Fruit fly (Drosophila melanogaster) whole organism, embryonic: ENCODE results near the gene ATPsyngamma.
A peak's percentile ranks its signal among the peaks of the same experiment; 100 is the strongest.

ENCODE experiments used
- ATbp ChIP-seq: fragments of 200-800 bp; sonication (Bioruptor generic); optimal IDR thresholded peaks from 2 replicates; lab custom pipeline; 2017; ENCODE audit warnings: missing biosample characterization, mild to moderate bottlenecking, missing genetic modification characterization, missing genetic modification reagents
- Aef1 ChIP-seq: fragments of 200-800 bp; sonication (Bioruptor generic); IDR thresholded peaks from 3 replicates; pipeline ENCODE4 v1.3.6; 2022; ENCODE audit warnings: missing biosample characterization, missing genetic modification characterization
- B-H2 ChIP-seq: fragments of 200-800 bp; sonication (Bioruptor generic); optimal IDR thresholded peaks from 2 replicates; lab custom pipeline; 2018; ENCODE audit warnings: missing biosample characterization, mild to moderate bottlenecking, missing genetic modification characterization
- BtbVII ChIP-seq: fragments of 200-800 bp; sonication (Bioruptor generic); optimal IDR thresholded peaks from 3 replicates; lab custom pipeline; 2017; ENCODE audit warnings: missing biosample characterization, mild to moderate bottlenecking, missing genetic modification characterization
- CG11695 ChIP-seq: fragments of 200-800 bp; sonication (Bioruptor generic); IDR thresholded peaks from 3 replicates; pipeline ENCODE4 v1.3.6; 2022; ENCODE audit warnings: missing biosample characterization, missing genetic modification characterization
- CG12391 ChIP-seq: fragments of 200-800 bp; sonication (Bioruptor generic); optimal IDR thresholded peaks from 3 replicates; lab custom pipeline; 2018; ENCODE audit warnings: missing biosample characterization, mild to moderate bottlenecking, missing genetic modification characterization, moderate library complexity
- CG14667 ChIP-seq: fragments of 200-800 bp; sonication (Bioruptor generic); IDR thresholded peaks from 2 replicates; pipeline ENCODE4 v1.3.6; 2022; ENCODE audit warnings: missing biosample characterization, missing genetic modification characterization
- CG14710 ChIP-seq: fragments of 200-800 bp; sonication (Bioruptor generic); optimal IDR thresholded peaks from 3 replicates; lab custom pipeline; 2019; ENCODE audit warnings: missing biosample characterization, mild to moderate bottlenecking, missing genetic modification characterization, moderate library complexity
- CG15269 ChIP-seq: fragments of 200-800 bp; sonication (Bioruptor generic); optimal IDR thresholded peaks from 2 replicates; lab custom pipeline; 2018; ENCODE audit warnings: missing biosample characterization, mild to moderate bottlenecking, missing genetic modification characterization, moderate library complexity
- CG1603 ChIP-seq: fragments of 200-800 bp; sonication (Bioruptor generic); optimal IDR thresholded peaks from 2 replicates; lab custom pipeline; 2019; ENCODE audit warnings: missing biosample characterization, mild to moderate bottlenecking, missing genetic modification characterization, moderate library complexity
- CG16815 ChIP-seq: fragments of 200-800 bp; sonication (Bioruptor generic); optimal IDR thresholded peaks from 3 replicates; lab custom pipeline; 2017; ENCODE audit warnings: missing biosample characterization, mild to moderate bottlenecking, missing genetic modification characterization
- CG17359 ChIP-seq: fragments of 200-800 bp; sonication (Bioruptor generic); optimal IDR thresholded peaks from 3 replicates; lab custom pipeline; 2018; ENCODE audit warnings: missing biosample characterization, mild to moderate bottlenecking, missing genetic modification characterization, moderate library complexity
- CG18476 ChIP-seq: fragments of 200-800 bp; sonication (Bioruptor generic); optimal IDR thresholded peaks from 2 replicates; lab custom pipeline; 2016; ENCODE audit warnings: missing biosample characterization, mild to moderate bottlenecking, missing genetic modification characterization
- CG30403 ChIP-seq: fragments of 200-800 bp; sonication (Bioruptor generic); optimal IDR thresholded peaks from 3 replicates; lab custom pipeline; 2016; ENCODE audit warnings: missing biosample characterization, missing genetic modification characterization
- CG30431 ChIP-seq: fragments of 200-800 bp; sonication (Bioruptor generic); optimal IDR thresholded peaks from 2 replicates; lab custom pipeline; 2017; ENCODE audit warnings: missing biosample characterization, missing genetic modification characterization
- CG34422 ChIP-seq: fragments of 200-800 bp; sonication (Bioruptor generic); IDR thresholded peaks from 3 replicates; pipeline ENCODE4 v1.3.6; 2022; ENCODE audit warnings: missing biosample characterization, missing genetic modification characterization
- CG4424 ChIP-seq: fragments of 200-800 bp; sonication (Bioruptor generic); optimal IDR thresholded peaks from 3 replicates; lab custom pipeline; 2016; ENCODE audit warnings: missing biosample characterization, missing genetic modification characterization
- CG4820 ChIP-seq: fragments of 200-800 bp; sonication (Bioruptor generic); optimal IDR thresholded peaks from 3 replicates; lab custom pipeline; 2016; ENCODE audit warnings: missing biosample characterization, missing genetic modification characterization
- CG5245 ChIP-seq: fragments of 200-800 bp; sonication (Bioruptor generic); optimal IDR thresholded peaks from 3 replicates; lab custom pipeline; 2016; ENCODE audit warnings: missing biosample characterization, missing genetic modification characterization
- CG7786 ChIP-seq: fragments of 200-800 bp; sonication (Bioruptor generic); optimal IDR thresholded peaks from 2 replicates; lab custom pipeline; 2016; ENCODE audit warnings: missing biosample characterization, missing genetic modification characterization
- CG9215 ChIP-seq: fragments of 200-800 bp; sonication (Bioruptor generic); IDR thresholded peaks from 2 replicates; pipeline ENCODE4 v1.3.6; 2022; ENCODE audit warnings: missing biosample characterization, missing genetic modification characterization
- CG9797 ChIP-seq: fragments of 200-800 bp; sonication (Bioruptor generic); optimal IDR thresholded peaks from 3 replicates; lab custom pipeline; 2018; ENCODE audit warnings: missing biosample characterization, mild to moderate bottlenecking, missing genetic modification characterization
- D ChIP-seq, 2 experiments: fragments of 200-800 bp in 1 of 2; fragments of >200 bp in 1 of 2; sonication (Bioruptor generic) in 1 of 2; optimal IDR thresholded peaks; 2 replicates in 1 of 2; 3 replicates in 1 of 2; lab custom pipeline; 2017; ENCODE audit warnings: mild to moderate bottlenecking in 1 of 2, missing biosample characterization in 1 of 2, missing genetic modification characterization in 1 of 2, missing genetic modification reagents in 1 of 2
- Gsc ChIP-seq: fragments of 200-800 bp; sonication (Bioruptor generic); IDR thresholded peaks from 2 replicates; pipeline ENCODE4 v1.3.6; 2022; ENCODE audit warnings: missing biosample characterization, missing genetic modification characterization
- H15 ChIP-seq: fragments of 200-800 bp; sonication (Bioruptor generic); IDR thresholded peaks from 3 replicates; pipeline ENCODE4 v1.3.6; 2022; ENCODE audit warnings: missing biosample characterization, missing genetic modification characterization
- H2.0 ChIP-seq: fragments of 200-800 bp; sonication (Bioruptor generic); IDR thresholded peaks from 2 replicates; pipeline ENCODE4 v1.3.6; 2022; ENCODE audit warnings: missing biosample characterization, missing genetic modification characterization
- Hand ChIP-seq: fragments of 200-800 bp; sonication (Bioruptor generic); optimal IDR thresholded peaks from 2 replicates; lab custom pipeline; 2017; ENCODE audit warnings: mild to moderate bottlenecking, missing biosample characterization, missing genetic modification reagents, missing genetic modification characterization
- Lpt ChIP-seq: fragments of >200 bp; optimal IDR thresholded peaks from 2 replicates; lab custom pipeline; 2018; ENCODE audit warnings: missing biosample characterization, missing genetic modification characterization
- Max ChIP-seq: fragments of 200-800 bp; sonication (Bioruptor generic); optimal IDR thresholded peaks from 2 replicates; lab custom pipeline; 2016; ENCODE audit warnings: missing biosample characterization, mild to moderate bottlenecking, missing genetic modification characterization
- Pdp1 ChIP-seq, 2 experiments: fragments of 200-800 bp; sonication (Bioruptor generic); optimal IDR thresholded peaks; 3 replicates each; lab custom pipeline; 2016; ENCODE audit warnings: missing biosample characterization in 2 of 2, missing genetic modification characterization in 2 of 2, mild to moderate bottlenecking in 1 of 2, moderate library complexity in 1 of 2
- Side ChIP-seq: fragments of 200-800 bp; sonication (Bioruptor generic); optimal IDR thresholded peaks from 2 replicates; lab custom pipeline; 2016; ENCODE audit warnings: missing biosample characterization, missing genetic modification characterization
- Ssrp ChIP-seq: fragments of 200-800 bp; sonication (Bioruptor generic); optimal IDR thresholded peaks from 2 replicates; lab custom pipeline; 2018; ENCODE audit warnings: missing biosample characterization, mild to moderate bottlenecking, missing genetic modification characterization, moderate library complexity
- bigmax ChIP-seq: fragments of 200-800 bp; sonication (Bioruptor generic); optimal IDR thresholded peaks from 2 replicates; lab custom pipeline; 2018; ENCODE audit warnings: missing biosample characterization, mild to moderate bottlenecking, missing genetic modification characterization
- exex ChIP-seq: fragments of 200-800 bp; sonication (Bioruptor generic); optimal IDR thresholded peaks from 4 replicates; lab custom pipeline; 2018; ENCODE audit warnings: missing biosample characterization, mild to moderate bottlenecking, missing genetic modification characterization, moderate library complexity
- grau ChIP-seq: fragments of 200-800 bp; optimal IDR thresholded peaks from 3 replicates; lab custom pipeline; 2019; ENCODE audit warnings: missing biosample characterization, mild to moderate bottlenecking, missing genetic modification characterization, moderate library complexity
- jigr1 ChIP-seq: fragments of 200-800 bp; sonication (Bioruptor generic); IDR thresholded peaks from 3 replicates; pipeline ENCODE4 v1.3.6; 2022; ENCODE audit warnings: missing biosample characterization, missing genetic modification characterization
- kay ChIP-seq: fragments of 200-800 bp; sonication (Bioruptor generic); optimal IDR thresholded peaks from 2 replicates; lab custom pipeline; 2016; ENCODE audit warnings: missing biosample characterization, missing genetic modification characterization
- org-1 ChIP-seq: fragments of 200-800 bp; sonication (Bioruptor generic); optimal IDR thresholded peaks from 2 replicates; lab custom pipeline; 2017; ENCODE audit warnings: missing biosample characterization, missing genetic modification characterization
- pho ChIP-seq: fragments of 200-800 bp; sonication (Bioruptor generic); optimal IDR thresholded peaks from 2 replicates; lab custom pipeline; 2016; ENCODE audit warnings: missing biosample characterization, missing genetic modification characterization
- pros ChIP-seq: fragments of 200-800 bp; sonication (Bioruptor generic); optimal IDR thresholded peaks from 3 replicates; lab custom pipeline; 2019; ENCODE audit warnings: missing biosample characterization, mild to moderate bottlenecking, missing genetic modification characterization, moderate library complexity
- rib ChIP-seq: fragments of 200-800 bp; sonication (Bioruptor generic); IDR thresholded peaks from 2 replicates; pipeline ENCODE4 v1.3.6; 2022; ENCODE audit warnings: missing biosample characterization, missing genetic modification characterization
- row ChIP-seq: fragments of 200-800 bp; sonication (Bioruptor generic); IDR thresholded peaks from 3 replicates; pipeline ENCODE4 v1.3.6; 2022; ENCODE audit warnings: missing biosample characterization, missing genetic modification characterization
- sens ChIP-seq: fragments of 200-800 bp; sonication (Bioruptor generic); peaks from one replicate; lab custom pipeline; 2016; ENCODE audit warnings: missing biosample characterization, missing genetic modification characterization
- seq ChIP-seq: fragments of 200-800 bp; sonication (Bioruptor generic); IDR thresholded peaks from 2 replicates; pipeline ENCODE4 v1.3.6; 2022; ENCODE audit warnings: missing biosample characterization, missing genetic modification characterization
- slbo ChIP-seq: fragments of 200-800 bp; sonication (Bioruptor generic); IDR thresholded peaks from 2 replicates; pipeline ENCODE4 v1.3.6; 2022; ENCODE audit warnings: missing biosample characterization, missing genetic modification characterization
- slp2 ChIP-seq: fragments of 200-800 bp; sonication (Bioruptor generic); optimal IDR thresholded peaks from 2 replicates; lab custom pipeline; 2016; ENCODE audit warnings: missing biosample characterization, missing genetic modification characterization
- sr ChIP-seq: fragments of 200-800 bp; sonication (Bioruptor generic); IDR thresholded peaks from 3 replicates; pipeline ENCODE4 v1.3.6; 2022; ENCODE audit warnings: missing biosample characterization, missing genetic modification characterization
- sug ChIP-seq: fragments of 200-800 bp; optimal IDR thresholded peaks from 2 replicates; lab custom pipeline; 2019; ENCODE audit warnings: missing biosample characterization, mild to moderate bottlenecking, missing genetic modification characterization, moderate library complexity
- trem ChIP-seq: fragments of 200-800 bp; optimal IDR thresholded peaks from 3 replicates; lab custom pipeline; 2019; ENCODE audit warnings: missing biosample characterization, mild to moderate bottlenecking, missing genetic modification characterization, moderate library complexity
- wdn ChIP-seq: fragments of 200-800 bp; sonication (Bioruptor generic); IDR thresholded peaks from 2 replicates; pipeline ENCODE4 v1.3.6; 2022; ENCODE audit warnings: missing biosample characterization, missing genetic modification characterization
- zen2 ChIP-seq: fragments of 200-800 bp; sonication (Bioruptor generic); IDR thresholded peaks from 3 replicates; pipeline ENCODE4 v1.3.6; 2022; ENCODE audit warnings: missing biosample characterization, missing genetic modification characterization; ENCODE audit not compliant: partially characterized antibody
- zfh1 ChIP-seq: fragments of 200-800 bp; sonication (Bioruptor generic); IDR thresholded peaks from 3 replicates; pipeline ENCODE4 v1.3.6; 2022; ENCODE audit warnings: missing biosample characterization, missing genetic modification characterization

ATPsyngamma gene

dm6 chr3R:29763154-29763553 is 14.2 kb upstream of the ATPsyngamma start (continued):
- TF ChIP-seq exex (tag; lab: Kevin White, UChicago) (no peak), row (peak; percentile 55), CG1603 (tag; lab: Kevin White, UChicago) (peak; percentile 55), Max (no peak), grau (tag; lab: Kevin White, UChicago) (peak; percentile 34), sug (no peak), slp2 (GFP tag; lab: Kevin White, UChicago) (peak; percentile 4), CG14710 (tag; lab: Kevin White, UChicago) (peak; percentile 23), sens (peak; percentile 88), seq (GFP tag; lab: Robert Waterston, UW) (no peak), Pdp1 (GFP tag; optimal IDR thresholded peaks at IDR 0.05; lab: Kevin White, UChicago) (peak; percentile 7 to 8), CG14667 (no peak), Hand (GFP tag; lab: Kevin White, UChicago) (no peak), zen2 (GFP tag; lab: Robert Waterston, UW) (no peak), jigr1 (GFP tag; lab: Robert Waterston, UW) (no peak), kay (peak; percentile 31), B-H2 (GFP tag; lab: Kevin White, UChicago) (no peak), CG4820 (GFP tag; lab: Kevin White, UChicago) (peak; percentile 26), pho (GFP tag; lab: Kevin White, UChicago) (no peak), CG7786 (GFP tag; lab: Kevin White, UChicago) (no peak), CG34422 (GFP tag; lab: Robert Waterston, UW) (no peak), ATbp (GFP tag; lab: Kevin White, UChicago) (peak; percentile 15), sr (GFP tag; lab: Robert Waterston, UW) (no peak), CG17359 (peak; percentile 40), CG30431 (GFP tag; lab: Kevin White, UChicago) (peak; percentile 15), CG4424 (GFP tag; lab: Kevin White, UChicago) (peak; percentile 52), H15 (GFP tag; lab: Robert Waterston, UW) (no peak), bigmax (no peak), CG16815 (GFP tag; lab: Kevin White, UChicago) (peak; percentile 13), BtbVII (no peak), D (optimal IDR thresholded peaks at IDR 0.05; lab: Kevin White, UChicago) (no peak), D (GFP tag; optimal IDR thresholded peaks at IDR 0.05; lab: Kevin White, UChicago) (no peak), Ssrp (peak; percentile 8), Lpt (GFP tag; lab: Kevin White, UChicago) (no peak), wdn (GFP tag; lab: Robert Waterston, UW) (no peak), CG9797 (GFP tag; lab: Kevin White, UChicago) (no peak), CG11695 (GFP tag; lab: Robert Waterston, UW) (0 out of 3 replicates have a peak, but pooled peaks have one; percentile 37), CG30403 (GFP tag; lab: Kevin White, UChicago) (peak; percentile 31), rib (GFP tag; lab: Robert Waterston, UW) (no peak), Aef1 (GFP tag; lab: Robert Waterston, UW) (peak; percentile 25; the same call in 1 of the 3 replicates), zfh1 (GFP tag; lab: Robert Waterston, UW) (no peak), H2.0 (GFP tag; lab: Robert Waterston, UW) (peak; percentile 26; the same call in 1 of the 2 replicates), CG12391 (tag; lab: Kevin White, UChicago) (peak; percentile 13), Side (peak; percentile 22), CG9215 (GFP tag; lab: Robert Waterston, UW) (no peak), Gsc (GFP tag; lab: Robert Waterston, UW) (no peak), CG5245 (GFP tag; lab: Kevin White, UChicago) (no peak), trem (tag; lab: Kevin White, UChicago) (no peak), CG18476 (GFP tag; lab: Kevin White, UChicago) (no peak), org-1 (GFP tag; lab: Kevin White, UChicago) (no peak), slbo (GFP tag; lab: Robert Waterston, UW) (peak; percentile 58), pros (no peak), CG15269 (peak; percentile 19)
